Fruit fly (Drosophila melanogaster) S2 (cell line): ENCODE data around the gene CG32373.

Experiments
- CG8478 ChIP-seq: fragments of >200 bp; optimal IDR thresholded peaks from 2 replicates; lab custom pipeline; 2018
- CTCF ChIP-seq, 2 experiments: fragments of >200 bp; optimal IDR thresholded peaks; 2 replicates each; lab custom pipeline; 2018

dm6 chr3L:7726690-7727089, 76.3 kb downstream of the CG32373 start:
- TF ChIP-seq CG8478 = no peak
- no peak for TF ChIP-seq CTCF (optimal IDR thresholded peaks at IDR 0.05; lab: Kevin White, UChicago)
